Fruit fly (Drosophila melanogaster) whole organism, embryonic: ENCODE data around the gene Zif.

ENCODE experiments used
- CG10979 ChIP-seq: fragments of 200-800 bp; sonication (Bioruptor generic); optimal IDR thresholded peaks from 2 replicates; lab custom pipeline; 2018; ENCODE audit warnings: missing biosample characterization, mild to moderate bottlenecking, missing genetic modification characterization, moderate library complexity
- CG13123 ChIP-seq: fragments of 200-800 bp; sonication (Bioruptor generic); optimal IDR thresholded peaks from 2 replicates; lab custom pipeline; 2016; ENCODE audit warnings: missing biosample characterization, missing genetic modification characterization
- CG15011 ChIP-seq: fragments of 200-800 bp; sonication (Bioruptor generic); optimal IDR thresholded peaks from 3 replicates; lab custom pipeline; 2018; ENCODE audit warnings: missing biosample characterization, mild to moderate bottlenecking, missing genetic modification characterization
- CG1529 ChIP-seq: fragments of 200-800 bp; sonication (Bioruptor generic); optimal IDR thresholded peaks from 3 replicates; lab custom pipeline; 2018; ENCODE audit warnings: missing biosample characterization, missing genetic modification characterization
- CG17912 ChIP-seq: fragments of 200-800 bp; sonication (Bioruptor generic); optimal IDR thresholded peaks from 2 replicates; lab custom pipeline; 2018; ENCODE audit warnings: missing biosample characterization, mild to moderate bottlenecking, missing genetic modification characterization
- CG18476 ChIP-seq: fragments of 200-800 bp; sonication (Bioruptor generic); optimal IDR thresholded peaks from 2 replicates; lab custom pipeline; 2016; ENCODE audit warnings: missing biosample characterization, mild to moderate bottlenecking, missing genetic modification characterization
- CG30431 ChIP-seq: fragments of 200-800 bp; sonication (Bioruptor generic); optimal IDR thresholded peaks from 2 replicates; lab custom pipeline; 2017; ENCODE audit warnings: missing biosample characterization, missing genetic modification characterization
- CG31388 ChIP-seq: fragments of 200-800 bp; sonication (Bioruptor generic); optimal IDR thresholded peaks from 2 replicates; lab custom pipeline; 2016; ENCODE audit warnings: missing biosample characterization, missing genetic modification characterization
- CG4282 ChIP-seq: fragments of 200-800 bp; sonication (Bioruptor generic); optimal IDR thresholded peaks from 2 replicates; lab custom pipeline; 2016; ENCODE audit warnings: missing biosample characterization, missing genetic modification characterization
- CG6791 ChIP-seq: fragments of 200-800 bp; sonication (Bioruptor generic); IDR thresholded peaks from 3 replicates; pipeline ENCODE4 v1.3.6; 2022; ENCODE audit warnings: missing biosample characterization, missing genetic modification characterization; ENCODE audit not compliant: partially characterized antibody
- CG7928 ChIP-seq: fragments of 200-800 bp; sonication (Bioruptor generic); optimal IDR thresholded peaks from 2 replicates; lab custom pipeline; 2017; ENCODE audit warnings: missing biosample characterization, mild to moderate bottlenecking, missing genetic modification characterization
- CG8359 ChIP-seq: fragments of 200-800 bp; sonication (Bioruptor generic); optimal IDR thresholded peaks from 2 replicates; lab custom pipeline; 2017; ENCODE audit warnings: missing biosample characterization, mild to moderate bottlenecking, missing genetic modification characterization, borderline replicate concordance
- CG8924 ChIP-seq: fragments of 200-800 bp; optimal IDR thresholded peaks from 3 replicates; lab custom pipeline; 2019; ENCODE audit warnings: missing biosample characterization, mild to moderate bottlenecking, missing genetic modification characterization, moderate library complexity
- CG8944 ChIP-seq: fragments of 200-800 bp; sonication (Bioruptor generic); optimal IDR thresholded peaks from 3 replicates; lab custom pipeline; 2016; ENCODE audit warnings: missing biosample characterization, missing genetic modification characterization
- D19A ChIP-seq: fragments of 200-800 bp; optimal IDR thresholded peaks from 3 replicates; lab custom pipeline; 2019; ENCODE audit warnings: missing biosample characterization, mild to moderate bottlenecking, missing genetic modification characterization, moderate library complexity
- Dfd ChIP-seq, 2 experiments: fragments of >200 bp; optimal IDR thresholded peaks; 2 replicates each; lab custom pipeline; 2017; ENCODE audit warnings: missing biosample characterization in 2 of 2, missing genetic modification characterization in 2 of 2
- Dip3 ChIP-seq: fragments of 200-800 bp; sonication (Bioruptor generic); optimal IDR thresholded peaks from 3 replicates; lab custom pipeline; 2016; ENCODE audit warnings: missing biosample characterization, missing genetic modification characterization
- Drgx ChIP-seq: fragments of 200-800 bp; sonication (Bioruptor generic); IDR thresholded peaks from 2 replicates; pipeline ENCODE4 v1.3.6; 2022; ENCODE audit warnings: missing biosample characterization, missing genetic modification characterization
- HLHmδ ChIP-seq: fragments of 200-800 bp; sonication (Bioruptor generic); optimal IDR thresholded peaks from 2 replicates; lab custom pipeline; 2018; ENCODE audit warnings: missing biosample characterization, mild to moderate bottlenecking, missing genetic modification characterization, moderate library complexity
- Jarid2 ChIP-seq: fragments of 200-800 bp; sonication (Bioruptor generic); optimal IDR thresholded peaks from 3 replicates; lab custom pipeline; 2017; ENCODE audit warnings: mild to moderate bottlenecking, missing biosample characterization, missing genetic modification reagents, missing genetic modification characterization
- Lhr ChIP-seq: fragments of 200-800 bp; sonication (Bioruptor generic); optimal IDR thresholded peaks from 3 replicates; lab custom pipeline; 2017; ENCODE audit warnings: mild to moderate bottlenecking, missing biosample characterization, missing genetic modification reagents, missing genetic modification characterization
- MESR4 ChIP-seq: fragments of 200-800 bp; sonication (Bioruptor generic); optimal IDR thresholded peaks from 2 replicates; lab custom pipeline; 2018; ENCODE audit warnings: missing biosample characterization, mild to moderate bottlenecking, missing genetic modification characterization, moderate library complexity
- Mad ChIP-seq: fragments of 200-800 bp; sonication (Bioruptor generic); optimal IDR thresholded peaks from 2 replicates; lab custom pipeline; 2016; ENCODE audit warnings: missing biosample characterization, missing genetic modification characterization
- Max ChIP-seq: fragments of 200-800 bp; sonication (Bioruptor generic); optimal IDR thresholded peaks from 2 replicates; lab custom pipeline; 2016; ENCODE audit warnings: missing biosample characterization, mild to moderate bottlenecking, missing genetic modification characterization
- Nf-YC ChIP-seq: fragments of 200-800 bp; optimal IDR thresholded peaks from 3 replicates; lab custom pipeline; 2019; ENCODE audit warnings: missing biosample characterization, mild to moderate bottlenecking, missing genetic modification characterization, moderate library complexity
- Pdp1 ChIP-seq, 2 experiments: fragments of 200-800 bp; sonication (Bioruptor generic); optimal IDR thresholded peaks; 3 replicates each; lab custom pipeline; 2016; ENCODE audit warnings: missing biosample characterization in 2 of 2, missing genetic modification characterization in 2 of 2, mild to moderate bottlenecking in 1 of 2, moderate library complexity in 1 of 2
- Rx ChIP-seq: fragments of 200-800 bp; sonication (Bioruptor generic); IDR thresholded peaks from 2 replicates; pipeline ENCODE4 v1.3.6; 2022; ENCODE audit warnings: missing biosample characterization, missing genetic modification characterization
- Vsx1 ChIP-seq: fragments of 200-800 bp; sonication (Bioruptor generic); optimal IDR thresholded peaks from 2 replicates; lab custom pipeline; 2017; ENCODE audit warnings: missing biosample characterization, mild to moderate bottlenecking, missing genetic modification characterization, missing genetic modification reagents
- al ChIP-seq: fragments of 200-800 bp; sonication (Bioruptor generic); IDR thresholded peaks from 2 replicates; pipeline ENCODE4 v1.3.6; 2022; ENCODE audit warnings: missing biosample characterization, missing genetic modification characterization
- ara ChIP-seq: fragments of 200-800 bp; sonication (Bioruptor generic); IDR thresholded peaks from 2 replicates; pipeline ENCODE4 v1.3.6; 2022; ENCODE audit warnings: missing biosample characterization, missing genetic modification characterization
- bab2 ChIP-seq: fragments of 200-800 bp; sonication (Bioruptor generic); optimal IDR thresholded peaks from 2 replicates; lab custom pipeline; 2016; ENCODE audit warnings: missing biosample characterization, missing genetic modification characterization
- bbx ChIP-seq: fragments of 200-800 bp; sonication (Bioruptor generic); IDR thresholded peaks from 2 replicates; pipeline ENCODE4 v1.3.6; 2022; ENCODE audit warnings: missing biosample characterization, missing genetic modification characterization; ENCODE audit not compliant: partially characterized antibody
- caup ChIP-seq: fragments of 200-800 bp; sonication (Bioruptor generic); optimal IDR thresholded peaks from 3 replicates; lab custom pipeline; 2017; ENCODE audit warnings: missing biosample characterization, mild to moderate bottlenecking, missing genetic modification characterization, moderate library complexity; ENCODE audit not compliant: severe bottlenecking
- chm ChIP-seq: fragments of 200-800 bp; sonication (Bioruptor generic); IDR thresholded peaks from 2 replicates; pipeline ENCODE4 v1.3.6; 2022; ENCODE audit warnings: missing biosample characterization, missing genetic modification characterization
- corto ChIP-seq: fragments of 200-800 bp; sonication (Bioruptor generic); optimal IDR thresholded peaks from 2 replicates; lab custom pipeline; 2016; ENCODE audit warnings: missing biosample characterization, mild to moderate bottlenecking, missing genetic modification characterization, moderate library complexity
- dmrt99B ChIP-seq: fragments of 200-800 bp; sonication (Bioruptor generic); optimal IDR thresholded peaks from 2 replicates; lab custom pipeline; 2018; ENCODE audit warnings: missing biosample characterization, mild to moderate bottlenecking, missing genetic modification characterization, moderate library complexity
- ems ChIP-seq: fragments of 200-800 bp; sonication (Bioruptor generic); optimal IDR thresholded peaks from 3 replicates; lab custom pipeline; 2016; ENCODE audit warnings: missing biosample characterization, missing genetic modification characterization
- h ChIP-seq: fragments of >200 bp; optimal IDR thresholded peaks from 2 replicates; lab custom pipeline; 2017
- inv ChIP-seq: fragments of 200-800 bp; sonication (Bioruptor generic); IDR thresholded peaks from 2 replicates; pipeline ENCODE4 v1.3.6; 2022; ENCODE audit warnings: missing biosample characterization, missing genetic modification characterization; ENCODE audit not compliant: partially characterized antibody
- lov ChIP-seq, 2 experiments: fragments of 200-800 bp in 1 of 2; fragments of >200 bp in 1 of 2; sonication (Bioruptor generic) in 1 of 2; IDR thresholded peaks in 1 of 2; optimal IDR thresholded peaks in 1 of 2; 2 replicates in 1 of 2; 3 replicates in 1 of 2; pipeline versions ENCODE4 v1.3.6 to Lab custom; 2017 to 2022; ENCODE audit warnings: missing biosample characterization in 1 of 2, missing genetic modification characterization in 1 of 2
- nerfin-2 ChIP-seq: fragments of 200-800 bp; sonication (Bioruptor generic); IDR thresholded peaks from 2 replicates; pipeline ENCODE4 v1.3.6; 2022; ENCODE audit warnings: missing biosample characterization, missing genetic modification characterization; ENCODE audit not compliant: partially characterized antibody
- pfk ChIP-seq: fragments of 200-800 bp; sonication (Bioruptor generic); optimal IDR thresholded peaks from 2 replicates; lab custom pipeline; 2018; ENCODE audit warnings: missing biosample characterization, mild to moderate bottlenecking, missing genetic modification characterization, moderate library complexity
- phol ChIP-seq: fragments of 200-800 bp; sonication (Bioruptor generic); optimal IDR thresholded peaks from 3 replicates; lab custom pipeline; 2018; ENCODE audit warnings: missing biosample characterization, mild to moderate bottlenecking, missing genetic modification characterization, moderate library complexity
- sens ChIP-seq: fragments of 200-800 bp; sonication (Bioruptor generic); peaks from one replicate; lab custom pipeline; 2016; ENCODE audit warnings: missing biosample characterization, missing genetic modification characterization
- sisA ChIP-seq: fragments of 200-800 bp; sonication (Bioruptor generic); IDR thresholded peaks from 2 replicates; pipeline ENCODE4 v1.3.6; 2022; ENCODE audit warnings: missing biosample characterization, missing genetic modification characterization
- unc-4 ChIP-seq: fragments of 200-800 bp; sonication (Bioruptor generic); IDR thresholded peaks from 2 replicates; pipeline ENCODE4 v1.3.6; 2022; ENCODE audit warnings: missing biosample characterization, missing genetic modification characterization; ENCODE audit not compliant: partially characterized antibody
- zen2 ChIP-seq: fragments of 200-800 bp; sonication (Bioruptor generic); IDR thresholded peaks from 3 replicates; pipeline ENCODE4 v1.3.6; 2022; ENCODE audit warnings: missing biosample characterization, missing genetic modification characterization; ENCODE audit not compliant: partially characterized antibody

The Zif gene

DNA sequence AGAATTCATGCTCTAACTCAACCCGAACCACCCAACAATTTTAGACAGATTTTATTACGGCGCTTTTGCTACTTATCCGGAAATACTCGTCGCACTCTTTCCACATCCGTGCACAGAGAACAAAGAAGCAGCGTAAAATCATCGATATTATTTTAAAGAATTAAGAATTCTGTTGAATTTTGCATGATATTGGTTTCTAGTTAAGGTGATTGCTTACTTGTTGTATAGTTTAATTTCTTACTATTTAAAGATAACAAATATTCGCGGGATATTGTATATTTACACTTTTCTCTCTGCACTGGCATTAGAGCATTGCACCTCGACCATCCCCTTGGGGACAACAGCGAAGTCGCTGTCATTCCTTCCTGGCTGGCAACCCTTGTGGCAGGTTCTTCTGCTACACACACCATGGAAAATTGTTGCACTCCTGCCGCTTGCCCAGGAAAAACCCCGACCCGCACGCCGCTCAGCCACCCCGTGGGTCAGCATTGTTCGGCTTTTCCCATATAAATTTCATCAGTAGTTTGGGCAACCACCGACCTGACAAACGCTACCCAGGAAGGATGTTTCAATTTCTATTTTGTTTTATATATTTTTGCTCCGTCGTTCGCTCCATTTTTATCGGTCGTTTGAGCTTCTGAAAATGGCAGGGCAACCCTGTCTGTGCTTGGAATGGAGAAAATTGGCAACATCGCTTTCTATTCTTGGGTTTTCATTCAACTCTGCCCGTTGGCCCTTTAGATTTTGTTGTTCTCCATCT, 29.1 kb upstream of the Zif start (continued):
- TF ChIP-seq sisA (GFP tag; lab: Robert Waterston, UW), result peak; percentile 86
- no peak for TF ChIP-seq zen2 (GFP tag; lab: Robert Waterston, UW)
- TF ChIP-seq ems (GFP tag; lab: Kevin White, UChicago), result peak; percentile 34
- no peak for TF ChIP-seq CG7928 (GFP tag; lab: Kevin White, UChicago)
- TF ChIP-seq CG1529, result peak; percentile 58
- no peak for TF ChIP-seq corto
- TF ChIP-seq Nf-YC (tag; lab: Kevin White, UChicago), result no peak
- TF ChIP-seq sens (GFP tag; lab: Kevin White, UChicago), result peak; percentile 89
- no peak for TF ChIP-seq CG17912 (GFP tag; lab: Kevin White, UChicago)
- TF ChIP-seq HLHmδ (GFP tag; lab: Kevin White, UChicago), result no peak
- 0 out of 2 replicates have a peak, but pooled peaks have one; percentile 11 for TF ChIP-seq Rx
- no peak for TF ChIP-seq CG8359 (GFP tag; lab: Kevin White, UChicago)
- peak; percentile 65 for TF ChIP-seq D19A (tag; lab: Kevin White, UChicago)
- peak; percentile 74 for TF ChIP-seq dmrt99B (tag; lab: Kevin White, UChicago)
- TF ChIP-seq CG31388, result no peak
- TF ChIP-seq Jarid2 (GFP tag; lab: Kevin White, UChicago), result no peak
- no peak for TF ChIP-seq unc-4 (GFP tag; lab: Robert Waterston, UW)
- no peak for TF ChIP-seq bbx
- 0 out of 2 replicates have a peak, but pooled peaks have one; percentile 21 for TF ChIP-seq al (GFP tag; lab: Robert Waterston, UW)
- TF ChIP-seq ara (GFP tag; lab: Robert Waterston, UW), result peak; percentile 69; the same call in 1 of the 2 replicates
- TF ChIP-seq Max (GFP tag; lab: Kevin White, UChicago), result peak; percentile 61
- peak; percentile 52 to 54 for TF ChIP-seq Pdp1 (GFP tag; optimal IDR thresholded peaks at IDR 0.05; lab: Kevin White, UChicago)
- no peak for TF ChIP-seq inv
- TF ChIP-seq bab2 (GFP tag; lab: Kevin White, UChicago), result peak; percentile 57
- peak; percentile 44 for TF ChIP-seq caup
- peak; percentile 29 for TF ChIP-seq CG15011 (GFP tag; lab: Kevin White, UChicago)
- peak; percentile 82 for TF ChIP-seq CG10979 (tag; lab: Kevin White, UChicago)
- TF ChIP-seq MESR4 (GFP tag; lab: Kevin White, UChicago), result no peak
- TF ChIP-seq nerfin-2 (GFP tag; lab: Robert Waterston, UW), result no peak
- peak; percentile 76 for TF ChIP-seq CG8924
- TF ChIP-seq lov (optimal IDR thresholded peaks at IDR 0.05; lab: Kevin White, UChicago), result no peak
- TF ChIP-seq lov (GFP tag; IDR thresholded peaks at IDR 0.05; lab: Robert Waterston, UW), result 0 out of 3 replicates have a peak, but pooled peaks have one; percentile 69
- no peak for TF ChIP-seq Vsx1 (GFP tag; lab: Kevin White, UChicago)
- peak; percentile 41 for TF ChIP-seq Mad
- no peak for TF ChIP-seq chm (GFP tag; lab: Robert Waterston, UW)
- peak; percentile 48 for TF ChIP-seq CG18476
- TF ChIP-seq pfk (GFP tag; lab: Kevin White, UChicago), result peak; percentile 24
- no peak for TF ChIP-seq CG13123
- TF ChIP-seq CG8944 (GFP tag; lab: Kevin White, UChicago), result peak; percentile 19
- peak; percentile 46; the same call in 1 of the 3 replicates for TF ChIP-seq CG6791 (GFP tag; lab: Robert Waterston, UW)
- TF ChIP-seq phol, result peak; percentile 61
- no peak for TF ChIP-seq Dfd (GFP tag; optimal IDR thresholded peaks at IDR 0.05; lab: Kevin White, UChicago)
- peak; percentile 5 for TF ChIP-seq Dip3
- TF ChIP-seq CG30431 (GFP tag; lab: Kevin White, UChicago), result peak; percentile 49
- TF ChIP-seq Drgx (GFP tag; lab: Robert Waterston, UW), result no peak
- TF ChIP-seq h (lab: Kevin White, UChicago), result no peak
- TF ChIP-seq Lhr (GFP tag; lab: Kevin White, UChicago), result peak; percentile 36
- no peak for TF ChIP-seq CG4282 (GFP tag; lab: Kevin White, UChicago)
